Fruit fly (Drosophila melanogaster) whole organism, pupa: ENCODE results near the gene MED7.

ENCODE experiments used
- CG10348 ChIP-seq: fragments of 200-800 bp; sonication (Bioruptor generic); IDR thresholded peaks from 2 replicates; pipeline ENCODE4 v1.3.6; 2022; ENCODE audit warnings: missing biosample characterization, missing genetic modification characterization
- CG12605 ChIP-seq: fragments of 200-800 bp; sonication (Bioruptor generic); IDR thresholded peaks from 2 replicates; pipeline ENCODE4 v1.3.6; 2022; ENCODE audit warnings: missing biosample characterization, missing genetic modification characterization
- CG13204 ChIP-seq: fragments of 200-800 bp; sonication (Bioruptor generic); optimal IDR thresholded peaks from 2 replicates; lab custom pipeline; 2018; ENCODE audit warnings: missing biosample characterization, mild to moderate bottlenecking, missing genetic modification characterization, moderate library complexity
- CG14655 ChIP-seq: fragments of 200-800 bp; sonication (Bioruptor generic); optimal IDR thresholded peaks from 3 replicates; lab custom pipeline; 2017; ENCODE audit warnings: mild to moderate bottlenecking, missing biosample characterization, missing genetic modification reagents, missing genetic modification characterization
- CG15710 ChIP-seq: fragments of 200-800 bp; sonication (Bioruptor generic); optimal IDR thresholded peaks from 2 replicates; lab custom pipeline; 2018; ENCODE audit warnings: missing biosample characterization, mild to moderate bottlenecking, missing genetic modification characterization, moderate library complexity
- CG17806 ChIP-seq: fragments of 200-800 bp; sonication (Bioruptor generic); optimal IDR thresholded peaks from 2 replicates; lab custom pipeline; 2018; ENCODE audit warnings: missing biosample characterization, mild to moderate bottlenecking, missing genetic modification characterization, moderate library complexity
- CG32121 ChIP-seq: fragments of 200-800 bp; sonication (Bioruptor generic); IDR thresholded peaks from 2 replicates; pipeline ENCODE4 v1.3.6; 2022; ENCODE audit warnings: missing biosample characterization, missing genetic modification characterization
- CG34367 ChIP-seq: fragments of 200-800 bp; sonication (Bioruptor generic); optimal IDR thresholded peaks from 2 replicates; lab custom pipeline; 2018; ENCODE audit warnings: missing biosample characterization, mild to moderate bottlenecking, missing genetic modification characterization
- CG4496 ChIP-seq: fragments of 200-800 bp; sonication (Bioruptor generic); IDR thresholded peaks from 3 replicates; pipeline ENCODE4 v1.3.6; 2022; ENCODE audit warnings: missing biosample characterization, missing genetic modification characterization
- CG8159 ChIP-seq: fragments of 200-800 bp; sonication (Bioruptor generic); optimal IDR thresholded peaks from 3 replicates; lab custom pipeline; 2018; ENCODE audit warnings: missing biosample characterization, mild to moderate bottlenecking, missing genetic modification characterization, moderate library complexity
- CG8301 ChIP-seq: fragments of 200-800 bp; sonication (Bioruptor generic); optimal IDR thresholded peaks from 2 replicates; lab custom pipeline; 2018; ENCODE audit warnings: missing biosample characterization, mild to moderate bottlenecking, missing genetic modification characterization
- CG9948 ChIP-seq: fragments of 200-800 bp; sonication (Bioruptor generic); optimal IDR thresholded peaks from 2 replicates; lab custom pipeline; 2018; ENCODE audit warnings: missing biosample characterization, mild to moderate bottlenecking, missing genetic modification characterization, moderate library complexity
- D1 ChIP-seq: fragments of 200-800 bp; sonication (Bioruptor generic); optimal IDR thresholded peaks from 2 replicates; lab custom pipeline; 2018; ENCODE audit warnings: missing biosample characterization, mild to moderate bottlenecking, missing genetic modification characterization, moderate library complexity
- EcR ChIP-seq: fragments of 200-800 bp; sonication (Bioruptor generic); optimal IDR thresholded peaks from 3 replicates; lab custom pipeline; 2019; ENCODE audit warnings: missing biosample characterization, missing genetic modification characterization, mild to moderate bottlenecking, moderate library complexity, missing genetic modification reagents
- Ets98B ChIP-seq: fragments of 200-800 bp; sonication (Bioruptor generic); IDR thresholded peaks from 2 replicates; pipeline ENCODE4 v1.3.6; 2022; ENCODE audit warnings: missing biosample characterization, missing genetic modification characterization
- Pif1A ChIP-seq: fragments of 200-800 bp; sonication (Bioruptor generic); optimal IDR thresholded peaks from 3 replicates; lab custom pipeline; 2016; ENCODE audit warnings: missing biosample characterization, missing genetic modification characterization
- Pif1B ChIP-seq: fragments of 200-800 bp; sonication (Bioruptor generic); optimal IDR thresholded peaks from 3 replicates; lab custom pipeline; 2016; ENCODE audit warnings: missing biosample characterization, missing genetic modification characterization
- Snoo ChIP-seq: fragments of 200-800 bp; sonication (Bioruptor generic); optimal IDR thresholded peaks from 3 replicates; lab custom pipeline; 2017; ENCODE audit warnings: missing biosample characterization, mild to moderate bottlenecking, missing genetic modification characterization, inconsistent platforms
- fd96Ca ChIP-seq: fragments of 200-800 bp; sonication (Bioruptor generic); IDR thresholded peaks from 3 replicates; pipeline ENCODE4 v1.3.6; 2022; ENCODE audit warnings: missing biosample characterization, missing genetic modification characterization
- gl ChIP-seq: fragments of 200-800 bp; sonication (Bioruptor generic); optimal IDR thresholded peaks from 2 replicates; lab custom pipeline; 2018; ENCODE audit warnings: missing biosample characterization, mild to moderate bottlenecking, missing genetic modification characterization
- rn ChIP-seq: fragments of 200-800 bp; sonication (Bioruptor generic); IDR thresholded peaks from 2 replicates; pipeline ENCODE4 v1.3.6; 2022; ENCODE audit warnings: missing biosample characterization, missing genetic modification characterization

Gene MED7

dm6 chr3R:10782167-10782566, 21.3 kb upstream of the MED7 start, which contains the start of gene CG42633:
TSS of gene CG42633 (minus strand) at chr3R:10782267.
- no peak for TF ChIP-seq CG14655
- TF ChIP-seq rn (GFP tag; lab: Robert Waterston, UW) = no peak
- no peak for TF ChIP-seq EcR (GFP tag; lab: Kevin White, UChicago)
- no peak for TF ChIP-seq CG32121
- TF ChIP-seq D1 (tag; lab: Kevin White, UChicago) = no peak
- no peak for TF ChIP-seq CG10348 (GFP tag; lab: Robert Waterston, UW)
- TF ChIP-seq CG34367 (tag; lab: Kevin White, UChicago) = no peak
- TF ChIP-seq Pif1B (GFP tag; lab: Kevin White, UChicago) = no peak

- TF ChIP-seq CG10348 (GFP tag; lab: Robert Waterston, UW) (no peak), CG14655 (no peak), EcR (GFP tag; lab: Kevin White, UChicago) (no peak), CG15710 (tag; lab: Kevin White, UChicago) (no peak), CG9948 (tag; lab: Kevin White, UChicago) (no peak), CG4496 (GFP tag; lab: Robert Waterston, UW) (no peak), Pif1A (GFP tag; lab: Kevin White, UChicago) (no peak), Snoo (no peak)
- TF ChIP-seq, all 21 proteins: peak for 0
Observed at dm6 chr3R:10780161-10780560, 19.3 kb upstream of the MED7 start.

- TF ChIP-seq rn (GFP tag; lab: Robert Waterston, UW) = no peak
- no peak for TF ChIP-seq CG8159 (tag; lab: Kevin White, UChicago)
- no peak for TF ChIP-seq Pif1A (GFP tag; lab: Kevin White, UChicago)
- TF ChIP-seq CG34367 (tag; lab: Kevin White, UChicago) = no peak
- no peak for TF ChIP-seq CG14655
- TF ChIP-seq CG8301 (tag; lab: Kevin White, UChicago) = no peak
- no peak for TF ChIP-seq CG10348 (GFP tag; lab: Robert Waterston, UW)
- no peak for TF ChIP-seq fd96Ca
Observed at dm6 chr3R:10779269-10779668, 18.4 kb upstream of the MED7 start, which contains the start of gene Desi. TSS of gene Desi (plus strand) at chr3R:10779569.

dm6 chr3R:10778151-10778550, 17.3 kb upstream of the MED7 start:
- no peak for TF ChIP-seq Ets98B
- TF ChIP-seq CG17806 = no peak
- TF ChIP-seq Pif1A (GFP tag; lab: Kevin White, UChicago) = no peak
- TF ChIP-seq CG8159 (tag; lab: Kevin White, UChicago) = no peak
- no peak for TF ChIP-seq CG32121
- TF ChIP-seq gl (tag; lab: Kevin White, UChicago) = no peak
- TF ChIP-seq CG13204 (GFP tag; lab: Kevin White, UChicago) = no peak
- no peak for TF ChIP-seq CG15710 (tag; lab: Kevin White, UChicago)
- no peak for TF ChIP-seq CG34367 (tag; lab: Kevin White, UChicago)

dm6 chr3R:10777274-10777673, 16.4 kb upstream of the MED7 start, which contains the start of the genes CG45076, CG45078 and fau:
TSS of gene CG45076 (minus strand) at chr3R:10777374.
TSS of gene CG45078 (minus strand) at chr3R:10777374.
TSS of gene fau (minus strand) at chr3R:10777374.
- TF ChIP-seq Snoo = no peak
- no peak for TF ChIP-seq fd96Ca
- no peak for TF ChIP-seq CG8301 (tag; lab: Kevin White, UChicago)
- no peak for TF ChIP-seq Pif1B (GFP tag; lab: Kevin White, UChicago)
- no peak for TF ChIP-seq CG8159 (tag; lab: Kevin White, UChicago)
- no peak for TF ChIP-seq Ets98B
- no peak for TF ChIP-seq CG9948 (tag; lab: Kevin White, UChicago)
- no peak for TF ChIP-seq CG14655
- TF ChIP-seq rn (GFP tag; lab: Robert Waterston, UW) = no peak
- no peak for TF ChIP-seq D1 (tag; lab: Kevin White, UChicago)
- TF ChIP-seq CG10348 (GFP tag; lab: Robert Waterston, UW) = no peak
- TF ChIP-seq CG15710 (tag; lab: Kevin White, UChicago) = no peak
- TF ChIP-seq CG4496 (GFP tag; lab: Robert Waterston, UW) = no peak
- TF ChIP-seq CG12605 (GFP tag; lab: Robert Waterston, UW) = no peak
- TF ChIP-seq CG34367 (tag; lab: Kevin White, UChicago) = no peak
- no peak for TF ChIP-seq gl (tag; lab: Kevin White, UChicago)

dm6 chr3R:10776047-10776659, 15.3 kb upstream of the MED7 start:
- 0 out of 3 replicates have a peak, but pooled peaks have one; percentile 42 for TF ChIP-seq CG4496 (GFP tag; lab: Robert Waterston, UW)
- TF ChIP-seq gl (tag; lab: Kevin White, UChicago) = no peak

- TF ChIP-seq CG10348 (GFP tag; lab: Robert Waterston, UW) (no peak), rn (GFP tag; lab: Robert Waterston, UW) (no peak), CG34367 (tag; lab: Kevin White, UChicago) (no peak), CG15710 (tag; lab: Kevin White, UChicago) (no peak), EcR (GFP tag; lab: Kevin White, UChicago) (no peak), Snoo (no peak), CG8159 (tag; lab: Kevin White, UChicago) (no peak), CG4496 (GFP tag; lab: Robert Waterston, UW) (peak; percentile 88), CG12605 (GFP tag; lab: Robert Waterston, UW) (no peak), CG9948 (tag; lab: Kevin White, UChicago) (no peak), gl (tag; lab: Kevin White, UChicago) (no peak), CG32121 (peak; percentile 55; the same call in 1 of the 2 replicates), CG13204 (GFP tag; lab: Kevin White, UChicago) (no peak), fd96Ca (no peak), Pif1A (GFP tag; lab: Kevin White, UChicago) (no peak), D1 (tag; lab: Kevin White, UChicago) (no peak), CG17806 (no peak), CG14655 (no peak), Pif1B (GFP tag; lab: Kevin White, UChicago) (peak; percentile 51), CG8301 (tag; lab: Kevin White, UChicago) (no peak), Ets98B (peak; percentile 65)
Observed at dm6 chr3R:10775246-10775645, 14.4 kb upstream of the MED7 start.
